Fruit fly (Drosophila melanogaster) whole organism, prepupa: Measurements from ENCODE around the gene CG14085.

Experiments
- CG10631 ChIP-seq: fragments of 200-800 bp; sonication (Bioruptor generic); optimal IDR thresholded peaks from 2 replicates; lab custom pipeline; 2016; ENCODE audit warnings: missing biosample characterization, missing genetic modification characterization
- CG10669 ChIP-seq: fragments of 200-800 bp; sonication (Bioruptor generic); optimal IDR thresholded peaks from 3 replicates; lab custom pipeline; 2018; ENCODE audit warnings: missing biosample characterization, mild to moderate bottlenecking, missing genetic modification characterization, moderate library complexity
- CG11294 ChIP-seq: fragments of 200-800 bp; sonication (Bioruptor generic); IDR thresholded peaks from 2 replicates; pipeline ENCODE4 v1.3.6; 2022; ENCODE audit warnings: missing biosample characterization, missing genetic modification characterization
- CG15336 ChIP-seq: fragments of 200-800 bp; sonication (Bioruptor generic); IDR thresholded peaks from 2 replicates; pipeline ENCODE4 v1.3.6; 2022; ENCODE audit warnings: missing biosample characterization, missing genetic modification characterization
- CG16779 ChIP-seq: fragments of 200-800 bp; sonication (Bioruptor generic); optimal IDR thresholded peaks from 3 replicates; lab custom pipeline; 2017; ENCODE audit warnings: missing biosample characterization, mild to moderate bottlenecking, missing genetic modification characterization
- CG3032 ChIP-seq: fragments of 200-800 bp; optimal IDR thresholded peaks from 2 replicates; lab custom pipeline; 2019; ENCODE audit warnings: missing biosample characterization, mild to moderate bottlenecking, missing genetic modification characterization, moderate library complexity
- CG31627 ChIP-seq: fragments of 200-800 bp; sonication (Bioruptor generic); optimal IDR thresholded peaks from 3 replicates; lab custom pipeline; 2016; ENCODE audit warnings: missing biosample characterization, missing genetic modification characterization
- CG34406 ChIP-seq: fragments of 200-800 bp; sonication (Bioruptor generic); optimal IDR thresholded peaks from 3 replicates; lab custom pipeline; 2016; ENCODE audit warnings: missing biosample characterization, missing genetic modification characterization
- CG3919 ChIP-seq: fragments of 200-800 bp; sonication (Bioruptor generic); optimal IDR thresholded peaks from 3 replicates; lab custom pipeline; 2016; ENCODE audit warnings: missing biosample characterization, missing genetic modification characterization
- CG4318 ChIP-seq: fragments of 200-800 bp; sonication (Bioruptor generic); optimal IDR thresholded peaks from 3 replicates; lab custom pipeline; 2017; ENCODE audit warnings: missing biosample characterization, mild to moderate bottlenecking, missing genetic modification characterization
- CG6163 ChIP-seq: fragments of 200-800 bp; sonication (Bioruptor generic); IDR thresholded peaks from 3 replicates; pipeline ENCODE4 v1.3.6; 2022; ENCODE audit warnings: missing biosample characterization, missing genetic modification characterization
- CG6276 ChIP-seq: fragments of 200-800 bp; sonication (Bioruptor generic); optimal IDR thresholded peaks from 2 replicates; lab custom pipeline; 2017; ENCODE audit warnings: missing biosample characterization, mild to moderate bottlenecking, missing genetic modification characterization
- CG6808 ChIP-seq: fragments of 200-800 bp; sonication (Bioruptor generic); optimal IDR thresholded peaks from 3 replicates; lab custom pipeline; 2017; ENCODE audit warnings: missing biosample characterization, missing genetic modification characterization, mild to moderate bottlenecking, moderate library complexity, missing genetic modification reagents
- CG6854 ChIP-seq: fragments of 200-800 bp; sonication (Bioruptor generic); optimal IDR thresholded peaks from 2 replicates; lab custom pipeline; 2017; ENCODE audit warnings: missing biosample characterization, mild to moderate bottlenecking, missing genetic modification characterization
- CG7368 ChIP-seq: fragments of 200-800 bp; sonication (Bioruptor generic); optimal IDR thresholded peaks from 3 replicates; lab custom pipeline; 2016; ENCODE audit warnings: missing biosample characterization, missing genetic modification characterization
- CG8119 ChIP-seq: fragments of 200-800 bp; sonication (Bioruptor generic); IDR thresholded peaks from 3 replicates; pipeline ENCODE4 v1.3.6; 2022; ENCODE audit warnings: missing biosample characterization, missing genetic modification characterization
- CG8319 ChIP-seq: fragments of 200-800 bp; sonication (Bioruptor generic); optimal IDR thresholded peaks from 3 replicates; lab custom pipeline; 2016; ENCODE audit warnings: missing biosample characterization, missing genetic modification characterization
- CG8632 ChIP-seq: fragments of 200-800 bp; sonication (Bioruptor generic); optimal IDR thresholded peaks from 3 replicates; lab custom pipeline; 2016; ENCODE audit warnings: missing biosample characterization, missing genetic modification characterization
- CG9139 ChIP-seq: fragments of 200-800 bp; sonication (Bioruptor generic); optimal IDR thresholded peaks from 3 replicates; lab custom pipeline; 2017; ENCODE audit warnings: missing biosample characterization, mild to moderate bottlenecking, missing genetic modification characterization
- Eip75B ChIP-seq: fragments of 200-800 bp; sonication (Bioruptor generic); optimal IDR thresholded peaks from 3 replicates; lab custom pipeline; 2016; ENCODE audit warnings: missing biosample characterization, missing genetic modification characterization
- Eip93F ChIP-seq: fragments of 200-800 bp; sonication (Bioruptor generic); optimal IDR thresholded peaks from 2 replicates; lab custom pipeline; 2016; ENCODE audit warnings: missing biosample characterization, mild to moderate bottlenecking, missing genetic modification characterization
- Gug ChIP-seq: fragments of 200-800 bp; sonication (Bioruptor generic); IDR thresholded peaks from 2 replicates; pipeline ENCODE4 v1.3.6; 2022; ENCODE audit warnings: missing biosample characterization, missing genetic modification characterization
- Hr38 ChIP-seq: sonication (Bioruptor generic); optimal IDR thresholded peaks from 2 replicates; lab custom pipeline; 2016; ENCODE audit warnings: missing biosample characterization, missing genetic modification characterization
- Hr39 ChIP-seq: fragments of 200-800 bp; sonication (Bioruptor generic); optimal IDR thresholded peaks from 2 replicates; lab custom pipeline; 2016; ENCODE audit warnings: missing biosample characterization, missing genetic modification characterization
- Hr4 ChIP-seq: fragments of 200-800 bp; sonication (Bioruptor generic); optimal IDR thresholded peaks from 3 replicates; lab custom pipeline; 2016; ENCODE audit warnings: missing biosample characterization, missing genetic modification characterization
- Lpt ChIP-seq: fragments of 200-800 bp; sonication (Bioruptor generic); optimal IDR thresholded peaks from 3 replicates; lab custom pipeline; 2016; ENCODE audit warnings: missing biosample characterization, missing genetic modification characterization
- Met ChIP-seq: fragments of 200-800 bp; sonication (Bioruptor generic); optimal IDR thresholded peaks from 3 replicates; lab custom pipeline; 2016; ENCODE audit warnings: missing biosample characterization, missing genetic modification characterization
- OdsH ChIP-seq: fragments of 200-800 bp; sonication (Bioruptor generic); optimal IDR thresholded peaks from 3 replicates; lab custom pipeline; 2016; ENCODE audit warnings: missing biosample characterization, missing genetic modification characterization
- Smox ChIP-seq: fragments of 200-800 bp; sonication (Bioruptor generic); optimal IDR thresholded peaks from 3 replicates; lab custom pipeline; 2016; ENCODE audit warnings: missing biosample characterization, missing genetic modification characterization
- Sox102F ChIP-seq: fragments of 200-800 bp; sonication (Bioruptor generic); optimal IDR thresholded peaks from 2 replicates; lab custom pipeline; 2016; ENCODE audit warnings: missing biosample characterization, mild to moderate bottlenecking, missing genetic modification characterization
- Sox15 ChIP-seq: fragments of 200-800 bp; sonication (Bioruptor generic); optimal IDR thresholded peaks from 3 replicates; lab custom pipeline; 2016; ENCODE audit warnings: missing biosample characterization, missing genetic modification characterization
- achi ChIP-seq: fragments of 200-800 bp; sonication (Bioruptor generic); optimal IDR thresholded peaks from 3 replicates; lab custom pipeline; 2016; ENCODE audit warnings: missing biosample characterization, missing genetic modification characterization
- acj6 ChIP-seq: fragments of 200-800 bp; sonication (Bioruptor generic); optimal IDR thresholded peaks from 3 replicates; lab custom pipeline; 2016; ENCODE audit warnings: missing biosample characterization, missing genetic modification characterization
- dac ChIP-seq: fragments of 200-800 bp; sonication (Bioruptor generic); optimal IDR thresholded peaks from 2 replicates; lab custom pipeline; 2017; ENCODE audit warnings: missing biosample characterization, mild to moderate bottlenecking, missing genetic modification characterization
- dsx ChIP-seq: fragments of 200-800 bp; optimal IDR thresholded peaks from 3 replicates; lab custom pipeline; 2019; ENCODE audit warnings: missing biosample characterization, mild to moderate bottlenecking, missing genetic modification characterization, moderate library complexity; ENCODE audit not compliant: poor library complexity, severe bottlenecking
- eg ChIP-seq: fragments of 200-800 bp; sonication (Bioruptor generic); IDR thresholded peaks from 3 replicates; pipeline ENCODE4 v1.3.6; 2022; ENCODE audit warnings: missing biosample characterization, missing genetic modification characterization
- fkh ChIP-seq: fragments of 200-800 bp; sonication (Bioruptor generic); optimal IDR thresholded peaks from 3 replicates; lab custom pipeline; 2017; ENCODE audit warnings: missing biosample characterization, mild to moderate bottlenecking, missing genetic modification characterization, moderate library complexity
- lz ChIP-seq: fragments of 200-800 bp; sonication (Bioruptor generic); optimal IDR thresholded peaks from 3 replicates; lab custom pipeline; 2016; ENCODE audit warnings: missing biosample characterization, missing genetic modification characterization
- net ChIP-seq: fragments of 200-800 bp; sonication (Bioruptor generic); optimal IDR thresholded peaks from 3 replicates; lab custom pipeline; 2016; ENCODE audit warnings: missing biosample characterization, missing genetic modification characterization
- pdm3 ChIP-seq: fragments of 200-800 bp; sonication (Bioruptor generic); optimal IDR thresholded peaks from 3 replicates; lab custom pipeline; 2016; ENCODE audit warnings: missing biosample characterization, missing genetic modification characterization
- salr ChIP-seq, 2 experiments: fragments of 200-800 bp; sonication (Bioruptor generic); optimal IDR thresholded peaks; 3 replicates each; lab custom pipeline; 2016 to 2018; ENCODE audit warnings: missing biosample characterization in 2 of 2, missing genetic modification characterization in 2 of 2, mild to moderate bottlenecking in 1 of 2
- spab ChIP-seq: fragments of 200-800 bp; sonication (Bioruptor generic); optimal IDR thresholded peaks from 2 replicates; lab custom pipeline; 2017; ENCODE audit warnings: missing biosample characterization, mild to moderate bottlenecking, missing genetic modification characterization, missing genetic modification reagents
- svp ChIP-seq: fragments of 200-800 bp; sonication (Bioruptor generic); peaks from one replicate; lab custom pipeline; 2016; ENCODE audit warnings: missing biosample characterization, missing genetic modification characterization
- topi ChIP-seq: fragments of 200-800 bp; sonication (Bioruptor generic); optimal IDR thresholded peaks from 3 replicates; lab custom pipeline; 2016; ENCODE audit warnings: missing biosample characterization, missing genetic modification characterization
- vri ChIP-seq: fragments of 200-800 bp; sonication (Bioruptor generic); optimal IDR thresholded peaks from 3 replicates; lab custom pipeline; 2016; ENCODE audit warnings: missing biosample characterization, mild to moderate bottlenecking, missing genetic modification characterization

The CG14085 gene

DNA sequence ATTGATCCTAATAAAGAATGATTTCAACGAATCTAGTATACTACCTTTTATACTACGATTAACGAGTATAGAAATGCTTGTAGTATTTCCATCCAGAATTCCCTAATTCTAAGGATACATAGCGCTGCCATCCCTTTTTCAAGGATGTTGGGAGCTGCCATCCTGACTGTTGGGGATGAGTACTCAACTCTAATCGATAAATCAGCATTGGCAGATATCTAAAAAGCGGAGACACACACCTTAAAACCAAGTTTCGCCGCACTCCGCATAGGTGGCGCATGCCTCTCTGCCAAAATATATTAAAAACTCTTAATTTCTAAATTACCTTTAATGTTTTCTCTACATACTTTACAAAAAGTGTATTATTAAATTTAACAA lies 25.1 kb downstream of the CG14085 start, which contains the start of gene fal:
fal (plus strand) TSS at position 330 of the 378 bp plus-strand sequence.
- TF ChIP-seq CG8119 (no peak), topi (GFP tag; lab: Kevin White, UChicago) (peak; percentile 14), Smox (GFP tag; lab: Kevin White, UChicago) (no peak), Eip93F (GFP tag; lab: Kevin White, UChicago) (no peak), lz (GFP tag; lab: Kevin White, UChicago) (peak; percentile 31), CG10669 (no peak), CG31627 (GFP tag; lab: Kevin White, UChicago) (peak; percentile 51)

DNA sequence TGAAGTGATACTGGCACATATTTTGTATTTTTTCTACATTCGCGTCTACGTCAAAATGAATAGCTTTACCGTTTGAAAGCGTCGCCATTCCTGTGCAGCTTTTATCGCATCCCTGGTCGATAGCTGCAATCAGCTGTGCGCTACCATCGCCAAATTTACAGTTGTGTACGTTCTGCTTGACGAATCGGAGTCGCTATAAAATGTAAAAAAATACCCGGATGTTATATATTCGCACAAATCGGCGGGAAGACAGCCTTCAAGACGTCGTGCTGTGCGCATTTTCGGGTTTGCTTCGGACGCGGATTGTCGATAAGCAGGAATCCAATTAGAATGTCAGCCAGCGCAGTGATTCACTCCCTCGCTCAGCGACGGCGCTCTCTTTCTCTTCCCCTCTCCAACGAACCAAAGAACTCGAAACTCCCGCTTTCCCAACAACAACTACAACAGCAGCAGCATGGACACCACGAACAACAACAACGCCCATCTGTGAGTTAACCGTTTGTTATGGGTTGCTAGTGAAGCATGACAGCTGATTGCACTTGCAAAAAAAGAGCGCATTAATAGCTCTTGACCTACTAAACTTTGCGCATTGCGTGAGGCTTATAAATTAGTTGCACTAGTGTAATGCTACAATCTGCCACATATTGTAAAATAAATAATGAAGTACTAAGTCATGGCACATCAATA lies 25.6 kb downstream of the CG14085 start:
- TF ChIP-seq CG16779 (tag; lab: Kevin White, UChicago), result peak; percentile 58
- TF ChIP-seq Eip75B, result peak; percentile 23
- TF ChIP-seq CG11294 (GFP tag; lab: Robert Waterston, UW), result no peak
- TF ChIP-seq CG8632, result peak; percentile 1
- TF ChIP-seq pdm3 (GFP tag; lab: Kevin White, UChicago), result no peak
- no peak for TF ChIP-seq CG15336 (GFP tag; lab: Robert Waterston, UW)
- peak; percentile 53 for TF ChIP-seq Lpt (GFP tag; lab: Kevin White, UChicago)
- no peak for TF ChIP-seq CG3032 (tag; lab: Kevin White, UChicago)
- TF ChIP-seq dsx (GFP tag; lab: Kevin White, UChicago), result peak; percentile 23
- TF ChIP-seq eg, result peak; percentile 51; the same call in 1 of the 3 replicates
- no peak for TF ChIP-seq achi (GFP tag; lab: Kevin White, UChicago)
- TF ChIP-seq CG6163 (GFP tag; lab: Robert Waterston, UW), result peak; percentile 52; the same call in 2 of the 3 replicates
- peak; percentile 80 for TF ChIP-seq svp (GFP tag; lab: Kevin White, UChicago)
- TF ChIP-seq CG6808, result peak; percentile 41
- peak; percentile 34 for TF ChIP-seq CG9139 (GFP tag; lab: Kevin White, UChicago)
- TF ChIP-seq spab (GFP tag; lab: Kevin White, UChicago), result peak; percentile 11
- peak; percentile 69 for TF ChIP-seq CG6276 (GFP tag; lab: Kevin White, UChicago)
- peak; percentile 43 for TF ChIP-seq CG6854
- TF ChIP-seq CG10631, result no peak
- TF ChIP-seq, all 60 proteins: peak for 13

DNA sequence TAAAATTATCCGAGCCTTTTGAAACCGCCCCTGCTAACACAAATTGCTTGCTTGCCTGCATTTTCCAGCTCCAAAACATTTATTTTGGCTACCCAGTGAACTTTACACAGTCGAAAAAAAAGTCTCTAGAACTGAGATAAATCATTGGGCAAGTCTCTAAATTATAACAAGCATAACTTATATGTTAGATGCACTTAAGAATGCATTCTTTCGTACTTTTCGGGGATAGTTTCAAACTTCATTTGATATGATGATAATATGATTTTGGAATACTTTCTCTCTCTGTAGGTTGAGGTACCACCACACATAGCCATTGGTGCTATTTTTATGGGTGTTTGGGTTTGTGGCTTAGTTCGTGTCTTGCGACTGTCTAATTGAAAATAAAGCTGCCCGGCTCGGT lies 45.7 kb downstream of the CG14085 start:
- TF ChIP-seq dac (GFP tag; lab: Kevin White, UChicago) (peak; percentile 56), salr (GFP tag; optimal IDR thresholded peaks at IDR 0.05; lab: Kevin White, UChicago) (peak in 1 of 2 experiments; percentile 73), CG11294 (GFP tag; lab: Robert Waterston, UW) (peak; percentile 87), CG3919 (GFP tag; lab: Kevin White, UChicago) (peak; percentile 70), Smox (GFP tag; lab: Kevin White, UChicago) (no peak), OdsH (GFP tag; lab: Kevin White, UChicago) (peak; percentile 68), eg (peak; percentile 93), CG6163 (GFP tag; lab: Robert Waterston, UW) (peak; percentile 94), CG8319 (GFP tag; lab: Kevin White, UChicago) (no peak), Sox102F (no peak), CG6854 (no peak), achi (GFP tag; lab: Kevin White, UChicago) (peak; percentile 71), lz (GFP tag; lab: Kevin White, UChicago) (peak; percentile 15), Hr39 (GFP tag; lab: Kevin White, UChicago) (peak; percentile 14), Hr38 (GFP tag; lab: Kevin White, UChicago) (peak; percentile 25), CG10631 (peak; percentile 65), Hr4 (GFP tag; lab: Kevin White, UChicago) (peak; percentile 87), net (GFP tag; lab: Kevin White, UChicago) (peak; percentile 78), Sox15 (GFP tag; lab: Kevin White, UChicago) (no peak), svp (GFP tag; lab: Kevin White, UChicago) (peak; percentile 39), CG8119 (peak; percentile 88), CG4318 (GFP tag; lab: Kevin White, UChicago) (peak; percentile 65), CG7368 (peak; percentile 38), CG6276 (GFP tag; lab: Kevin White, UChicago) (peak; percentile 85), CG34406 (peak; percentile 16), vri (GFP tag; lab: Kevin White, UChicago) (no peak), pdm3 (GFP tag; lab: Kevin White, UChicago) (peak; percentile 76), CG15336 (GFP tag; lab: Robert Waterston, UW) (peak; percentile 94), Met (GFP tag; lab: Kevin White, UChicago) (no peak), dsx (GFP tag; lab: Kevin White, UChicago) (no peak), CG16779 (tag; lab: Kevin White, UChicago) (peak; percentile 38), Gug (GFP tag; lab: Robert Waterston, UW) (peak; percentile 83), fkh (GFP tag; lab: Kevin White, UChicago) (no peak), Lpt (GFP tag; lab: Kevin White, UChicago) (peak; percentile 91), acj6 (GFP tag; lab: Kevin White, UChicago) (peak; percentile 66)
